Fruit fly (Drosophila melanogaster): Measurements from ENCODE around the gene CG11597.

DNA sequence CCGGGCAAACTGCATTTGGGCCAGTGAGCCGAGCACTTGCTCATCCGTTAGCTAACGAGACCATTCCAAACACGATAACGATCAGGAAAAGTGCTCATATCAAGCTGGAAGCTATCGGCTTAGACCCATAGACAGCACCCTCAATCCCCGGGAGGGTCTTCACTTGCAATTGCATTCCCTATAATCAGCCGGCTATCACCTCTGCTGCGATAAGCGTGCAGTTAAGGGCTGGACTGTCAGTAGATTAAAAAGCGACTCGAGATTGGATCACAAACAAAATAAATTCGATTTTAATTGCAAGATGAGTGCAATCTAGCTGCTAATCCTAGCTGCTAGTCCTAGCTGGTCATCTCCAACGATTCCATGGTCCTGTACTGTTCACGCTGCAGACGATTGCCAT, 48.3 kb downstream of the CG11597 start:
- TF ChIP-seq CG34367 (tag; optimal IDR thresholded peaks at IDR 0.05) (no peak), fd96Ca (GFP tag; IDR thresholded peaks at IDR 0.05) (no peak), CG32121 (GFP tag; IDR thresholded peaks at IDR 0.05) (no peak), gl (tag; optimal IDR thresholded peaks at IDR 0.05) (no peak), CG8159 (tag; optimal IDR thresholded peaks at IDR 0.05) (no peak), CG15710 (tag; optimal IDR thresholded peaks at IDR 0.05) (no peak), CG10348 (GFP tag; IDR thresholded peaks at IDR 0.05) (no peak)
